Worm (Caenorhabditis elegans) whole organism, L4 larva: Measurements from ENCODE around the gene tsfm-1.

ENCODE experiments used
- F37D6.2 ChIP-seq: sonication (generic microtip); optimal IDR thresholded peaks from 2 replicates; lab custom pipeline; 2016; ENCODE audit warnings: mild to moderate bottlenecking, missing genetic modification characterization, missing compliant biosample characterization
- Y75B8A.6 ChIP-seq: fragments of 200-800 bp; sonication (Bioruptor generic); IDR thresholded peaks from 2 replicates; pipeline ENCODE4 v1.3.6; 2022; ENCODE audit warnings: missing genetic modification reagents, missing genetic modification characterization, missing compliant biosample characterization
- ama-1 ChIP-seq: fragments of 150-350 bp; optimal IDR thresholded peaks from 2 replicates; lab custom pipeline; 2014; ENCODE audit warnings: inconsistent platforms, mixed read lengths
- dmd-9 ChIP-seq: fragments of 200-800 bp; sonication (Bioruptor generic); IDR thresholded peaks from 2 replicates; pipeline ENCODE4 v1.3.6; 2022; ENCODE audit warnings: missing genetic modification reagents, missing genetic modification characterization, missing compliant biosample characterization
- dve-1 ChIP-seq: sonication (generic microtip); optimal IDR thresholded peaks from 2 replicates; lab custom pipeline; 2017; ENCODE audit warnings: antibody characterized with exemption, mild to moderate bottlenecking, missing genetic modification characterization, missing compliant biosample characterization; ENCODE audit not compliant: insufficient read depth
- nhr-11 ChIP-seq: fragments of 150-350 bp; optimal IDR thresholded peaks from 2 replicates; lab custom pipeline; 2014; ENCODE audit warnings: missing biosample characterization, missing genetic modification characterization
- nhr-237 ChIP-seq: sonication (generic microtip); optimal IDR thresholded peaks from 2 replicates; lab custom pipeline; 2017; ENCODE audit warnings: missing biosample characterization, missing genetic modification characterization
- nhr-25 ChIP-seq: sonication (generic microtip); optimal IDR thresholded peaks from 2 replicates; lab custom pipeline; 2017; ENCODE audit warnings: missing genetic modification characterization, mild to moderate bottlenecking, missing compliant biosample characterization, antibody characterized with exemption, moderate library complexity, borderline replicate concordance; ENCODE audit not compliant: insufficient read depth
- nhr-77 ChIP-seq: fragments of 150-350 bp; optimal IDR thresholded peaks from 2 replicates; lab custom pipeline; 2014; ENCODE audit warnings: missing biosample characterization, missing genetic modification characterization
- pha-4 ChIP-seq, 2 experiments: fragments of 150-350 bp in 1 of 2; fragments of 200-800 bp in 1 of 2; sonication (Bioruptor generic) in 1 of 2; IDR thresholded peaks in 1 of 2; optimal IDR thresholded peaks in 1 of 2; 2 replicates each; pipeline versions ENCODE4 v1.3.6 to Lab custom; 2014 to 2022; ENCODE audit warnings: missing genetic modification characterization in 2 of 2, missing genetic modification reagents in 2 of 2, missing biosample characterization in 1 of 2, missing compliant biosample characterization in 1 of 2
- snpc-4 ChIP-seq: fragments of 150-350 bp; optimal IDR thresholded peaks from 2 replicates; lab custom pipeline; 2014; ENCODE audit warnings: missing biosample characterization, missing genetic modification characterization
- unc-39 ChIP-seq: sonication (generic microtip); optimal IDR thresholded peaks from 2 replicates; lab custom pipeline; 2017; ENCODE audit warnings: missing biosample characterization, missing genetic modification characterization
- zfp-2 ChIP-seq: sonication (generic microtip); optimal IDR thresholded peaks from 2 replicates; lab custom pipeline; 2016; ENCODE audit warnings: mild to moderate bottlenecking, missing genetic modification characterization, missing compliant biosample characterization
- ztf-11 ChIP-seq: fragments of 150-350 bp; optimal IDR thresholded peaks from 2 replicates; lab custom pipeline; 2014; ENCODE audit warnings: missing biosample characterization, missing genetic modification characterization

- TF ChIP-seq F37D6.2 (tag; lab: Kevin White, UChicago), result no peak
- TF ChIP-seq nhr-237 (tag; lab: Kevin White, UChicago), result no peak
- TF ChIP-seq zfp-2 (tag; lab: Kevin White, UChicago), result no peak
- TF ChIP-seq ztf-11 (tag; lab: Kevin White, UChicago), result no peak
- no peak for TF ChIP-seq Y75B8A.6
- TF ChIP-seq pha-4 (GFP tag; IDR thresholded peaks at IDR 0.05; lab: Robert Waterston, UW), result no peak
- TF ChIP-seq pha-4 (tag; optimal IDR thresholded peaks at IDR 0.05; lab: Kevin White, UChicago), result no peak
- no peak for TF ChIP-seq dmd-9 (GFP tag; lab: Robert Waterston, UW)
- no peak for TF ChIP-seq nhr-77 (tag; lab: Kevin White, UChicago)
- no peak for TF ChIP-seq ama-1 (lab: Kevin White, UChicago)
- no peak for TF ChIP-seq nhr-25 (tag; lab: Kevin White, UChicago)
- TF ChIP-seq unc-39 (tag; lab: Kevin White, UChicago), result no peak
- TF ChIP-seq nhr-11 (tag; lab: Kevin White, UChicago), result no peak
- TF ChIP-seq snpc-4 (tag; lab: Kevin White, UChicago), result no peak
- no peak for TF ChIP-seq dve-1
Observed at ce11 chrV:12305677-12306076, 34.3 kb upstream of the tsfm-1 start.
